Fruit fly (Drosophila melanogaster) whole organism, adult: ENCODE measurements around the gene CG42780.

Experiments used
- CG11617 ChIP-seq: fragments of 200-800 bp; sonication (Bioruptor generic); optimal IDR thresholded peaks from 2 replicates; lab custom pipeline; 2017; ENCODE audit warnings: mild to moderate bottlenecking, missing biosample characterization, missing genetic modification reagents, missing genetic modification characterization
- CG12768 ChIP-seq: fragments of 200-800 bp; sonication (Bioruptor generic); optimal IDR thresholded peaks from 2 replicates; lab custom pipeline; 2017; ENCODE audit warnings: missing biosample characterization, missing genetic modification characterization, mild to moderate bottlenecking, moderate library complexity, missing genetic modification reagents
- CG14711 ChIP-seq: fragments of 200-800 bp; sonication (Bioruptor generic); optimal IDR thresholded peaks from 2 replicates; lab custom pipeline; 2018; ENCODE audit warnings: missing biosample characterization, mild to moderate bottlenecking, missing genetic modification characterization, moderate library complexity
- CG1620 ChIP-seq: fragments of 200-800 bp; sonication (Bioruptor generic); optimal IDR thresholded peaks from 2 replicates; lab custom pipeline; 2016; ENCODE audit warnings: missing biosample characterization, missing genetic modification characterization
- CG33017 ChIP-seq: fragments of 200-800 bp; sonication (Bioruptor generic); optimal IDR thresholded peaks from 2 replicates; lab custom pipeline; 2018; ENCODE audit warnings: missing biosample characterization, mild to moderate bottlenecking, missing genetic modification characterization, moderate library complexity
- CG5204 ChIP-seq: fragments of 200-800 bp; sonication (Bioruptor generic); optimal IDR thresholded peaks from 2 replicates; lab custom pipeline; 2016; ENCODE audit warnings: missing biosample characterization, missing genetic modification characterization
- CG7045 ChIP-seq: fragments of 200-800 bp; sonication (Bioruptor generic); optimal IDR thresholded peaks from 2 replicates; lab custom pipeline; 2017; ENCODE audit warnings: missing biosample characterization, mild to moderate bottlenecking, missing genetic modification characterization
- CG7101 ChIP-seq: fragments of 200-800 bp; sonication (Bioruptor generic); optimal IDR thresholded peaks from 2 replicates; lab custom pipeline; 2018; ENCODE audit warnings: missing biosample characterization, mild to moderate bottlenecking, missing genetic modification characterization, moderate library complexity
- Clk ChIP-seq: fragments of 200-800 bp; sonication (Bioruptor generic); optimal IDR thresholded peaks from 2 replicates; lab custom pipeline; 2017; ENCODE audit warnings: missing biosample characterization, missing genetic modification characterization
- Crg-1 ChIP-seq: fragments of 200-800 bp; sonication (Bioruptor generic); optimal IDR thresholded peaks from 2 replicates; lab custom pipeline; 2016; ENCODE audit warnings: missing biosample characterization, missing genetic modification characterization
- Hr96 ChIP-seq: fragments of 200-800 bp; sonication (Bioruptor generic); optimal IDR thresholded peaks from 2 replicates; lab custom pipeline; 2016; ENCODE audit warnings: missing biosample characterization, missing genetic modification characterization
- Mnt ChIP-seq: fragments of 200-800 bp; sonication (Bioruptor generic); optimal IDR thresholded peaks from 2 replicates; lab custom pipeline; 2016; ENCODE audit warnings: missing biosample characterization, mild to moderate bottlenecking, missing genetic modification characterization
- bab1 ChIP-seq: fragments of 200-800 bp; sonication (Bioruptor generic); optimal IDR thresholded peaks from 3 replicates; lab custom pipeline; 2019; ENCODE audit warnings: missing biosample characterization, mild to moderate bottlenecking, missing genetic modification characterization, moderate library complexity
- cic ChIP-seq: fragments of 200-800 bp; sonication (Bioruptor generic); optimal IDR thresholded peaks from 2 replicates; lab custom pipeline; 2017; ENCODE audit warnings: missing biosample characterization, mild to moderate bottlenecking, missing genetic modification characterization, moderate library complexity
- cnc ChIP-seq, 2 experiments: fragments of >200 bp; optimal IDR thresholded peaks; 2 replicates each; lab custom pipeline; 2017
- kay ChIP-seq: fragments of 200-800 bp; sonication (Bioruptor generic); peaks from one replicate; lab custom pipeline; 2016; ENCODE audit warnings: missing biosample characterization, missing genetic modification characterization, borderline replicate concordance
- ovo ChIP-seq: fragments of 200-800 bp; sonication (Bioruptor generic); optimal IDR thresholded peaks from 2 replicates; lab custom pipeline; 2016; ENCODE audit warnings: missing biosample characterization, missing genetic modification characterization
- pad ChIP-seq: fragments of 200-800 bp; sonication (Bioruptor generic); optimal IDR thresholded peaks from 3 replicates; lab custom pipeline; 2017; ENCODE audit warnings: missing biosample characterization, missing genetic modification characterization, mild to moderate bottlenecking, moderate library complexity, missing genetic modification reagents
- tj ChIP-seq: fragments of 200-800 bp; sonication (Bioruptor generic); optimal IDR thresholded peaks from 3 replicates; lab custom pipeline; 2017; ENCODE audit warnings: missing biosample characterization, mild to moderate bottlenecking, missing genetic modification characterization, moderate library complexity
- toe ChIP-seq: fragments of 200-800 bp; sonication (Bioruptor generic); optimal IDR thresholded peaks from 2 replicates; lab custom pipeline; 2016; ENCODE audit warnings: missing biosample characterization, missing genetic modification characterization

Gene CG42780

DNA sequence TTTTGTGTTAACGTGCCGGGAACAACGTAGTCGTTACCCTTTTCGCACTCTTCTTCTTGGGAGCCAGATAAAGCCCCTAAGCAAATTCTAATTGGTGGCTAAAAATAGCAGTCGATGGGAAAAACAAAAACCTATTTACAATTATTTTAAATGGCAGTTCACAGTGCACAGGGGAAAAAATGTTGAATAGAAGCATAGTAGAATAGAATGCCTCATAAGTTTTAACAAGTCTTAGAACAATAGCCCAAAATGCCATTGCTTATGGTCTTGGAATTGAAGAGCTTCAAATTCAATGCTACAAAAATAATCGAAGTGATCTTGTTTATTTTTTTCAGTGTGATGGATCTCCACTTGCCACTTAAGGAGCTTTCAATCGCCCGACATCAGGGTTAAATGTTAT is 502 bp upstream of the CG42780 start:
- TF ChIP-seq pad (GFP tag; lab: Kevin White, UChicago) (no peak), Mnt (GFP tag; lab: Kevin White, UChicago) (no peak), Clk (GFP tag; lab: Kevin White, UChicago) (no peak), CG12768 (GFP tag; lab: Kevin White, UChicago) (no peak), CG5204 (GFP tag; lab: Kevin White, UChicago) (no peak)

dm6 chrX:7328746-7329145 is 3.2 kb downstream of the CG42780 start, which contains the start of gene Acsf3:
Gene Acsf3 (plus strand): TSS chrX:7329046.
- TF ChIP-seq CG14711 (tag; lab: Kevin White, UChicago) (no peak), CG1620 (GFP tag; lab: Kevin White, UChicago) (no peak), CG7045 (no peak), toe (GFP tag; lab: Kevin White, UChicago) (no peak), CG7101 (tag; lab: Kevin White, UChicago) (no peak), Clk (GFP tag; lab: Kevin White, UChicago) (no peak), pad (GFP tag; lab: Kevin White, UChicago) (no peak), cnc (optimal IDR thresholded peaks at IDR 0.05; lab: Kevin White, UChicago) (no peak), Hr96 (GFP tag; lab: Kevin White, UChicago) (no peak), Mnt (GFP tag; lab: Kevin White, UChicago) (no peak), CG33017 (tag; lab: Kevin White, UChicago) (no peak), bab1 (GFP tag; lab: Kevin White, UChicago) (no peak)

DNA sequence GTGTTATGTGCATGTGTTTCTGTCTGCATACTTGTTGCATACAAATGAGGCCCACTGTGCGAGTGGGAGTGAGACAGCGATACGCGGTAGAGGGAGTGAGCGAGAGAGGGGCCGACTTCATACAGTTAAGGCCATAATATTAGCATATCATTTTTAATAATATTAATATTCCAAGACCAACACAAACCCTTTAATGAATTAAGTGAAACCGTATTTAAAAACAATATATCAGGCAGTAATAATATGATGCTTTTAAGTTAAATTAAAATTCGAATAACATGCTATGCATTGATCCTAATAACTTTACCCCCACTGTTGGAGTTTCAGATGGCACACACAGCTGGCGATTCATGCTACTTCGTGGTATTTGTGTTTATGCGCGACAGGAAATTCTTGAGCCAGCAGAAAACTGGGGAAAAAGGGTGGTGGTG is 7.2 kb downstream of the CG42780 start:
- peak; percentile 93 for TF ChIP-seq tj (GFP tag; lab: Kevin White, UChicago)
- no peak for TF ChIP-seq kay (GFP tag; lab: Kevin White, UChicago)
- TF ChIP-seq CG33017 (tag; lab: Kevin White, UChicago): peak; percentile 88
- no peak for TF ChIP-seq cic (GFP tag; lab: Kevin White, UChicago)
- TF ChIP-seq CG7045: peak; percentile 72
- peak; percentile 49 for TF ChIP-seq Mnt (GFP tag; lab: Kevin White, UChicago)
- TF ChIP-seq toe (GFP tag; lab: Kevin White, UChicago): peak; percentile 34
- peak; percentile 6 for TF ChIP-seq Clk (GFP tag; lab: Kevin White, UChicago)
- peak; percentile 93 for TF ChIP-seq CG7101 (tag; lab: Kevin White, UChicago)
- TF ChIP-seq bab1 (GFP tag; lab: Kevin White, UChicago): peak; percentile 98
- TF ChIP-seq Crg-1: peak; percentile 51
- TF ChIP-seq CG14711 (tag; lab: Kevin White, UChicago): peak; percentile 89
- peak; percentile 47 for TF ChIP-seq CG5204 (GFP tag; lab: Kevin White, UChicago)
- TF ChIP-seq CG11617 (GFP tag; lab: Kevin White, UChicago): peak; percentile 77
- TF ChIP-seq pad (GFP tag; lab: Kevin White, UChicago): peak; percentile 75
- peak; percentile 67 for TF ChIP-seq Hr96 (GFP tag; lab: Kevin White, UChicago)
- peak; percentile 58 for TF ChIP-seq CG1620 (GFP tag; lab: Kevin White, UChicago)
- TF ChIP-seq cnc (optimal IDR thresholded peaks at IDR 0.05; lab: Kevin White, UChicago): no peak
- peak; percentile 2 for TF ChIP-seq ovo (GFP tag; lab: Kevin White, UChicago)
- TF ChIP-seq CG12768 (GFP tag; lab: Kevin White, UChicago): peak; percentile 34

- no peak for TF ChIP-seq Mnt (GFP tag; lab: Kevin White, UChicago)
- no peak for TF ChIP-seq pad (GFP tag; lab: Kevin White, UChicago)
- no peak for TF ChIP-seq CG12768 (GFP tag; lab: Kevin White, UChicago)
- TF ChIP-seq CG14711 (tag; lab: Kevin White, UChicago): peak; percentile 44
- TF ChIP-seq cic (GFP tag; lab: Kevin White, UChicago): no peak
- TF ChIP-seq tj (GFP tag; lab: Kevin White, UChicago): peak; percentile 69
- peak; percentile 2 for TF ChIP-seq CG7101 (tag; lab: Kevin White, UChicago)
- no peak for TF ChIP-seq bab1 (GFP tag; lab: Kevin White, UChicago)
- no peak for TF ChIP-seq CG11617 (GFP tag; lab: Kevin White, UChicago)
- TF ChIP-seq cnc (optimal IDR thresholded peaks at IDR 0.05; lab: Kevin White, UChicago): no peak
- no peak for TF ChIP-seq Hr96 (GFP tag; lab: Kevin White, UChicago)
- peak; percentile 19 for TF ChIP-seq toe (GFP tag; lab: Kevin White, UChicago)
- TF ChIP-seq CG1620 (GFP tag; lab: Kevin White, UChicago): peak; percentile 36
- no peak for TF ChIP-seq kay (GFP tag; lab: Kevin White, UChicago)
- TF ChIP-seq Crg-1: peak; percentile 3
- no peak for TF ChIP-seq Clk (GFP tag; lab: Kevin White, UChicago)
- TF ChIP-seq CG5204 (GFP tag; lab: Kevin White, UChicago): no peak
- no peak for TF ChIP-seq CG33017 (tag; lab: Kevin White, UChicago)
- no peak for TF ChIP-seq CG7045
- no peak for TF ChIP-seq ovo (GFP tag; lab: Kevin White, UChicago)
These were observed 8.1 kb downstream of the CG42780 start, which contains the start of the genes Atg5 and Dok for dm6 chrX:7323649-7324511. Gene Atg5 (minus strand): TSS chrX:7323770. Gene Dok (plus strand): TSS chrX:7324214.

DNA sequence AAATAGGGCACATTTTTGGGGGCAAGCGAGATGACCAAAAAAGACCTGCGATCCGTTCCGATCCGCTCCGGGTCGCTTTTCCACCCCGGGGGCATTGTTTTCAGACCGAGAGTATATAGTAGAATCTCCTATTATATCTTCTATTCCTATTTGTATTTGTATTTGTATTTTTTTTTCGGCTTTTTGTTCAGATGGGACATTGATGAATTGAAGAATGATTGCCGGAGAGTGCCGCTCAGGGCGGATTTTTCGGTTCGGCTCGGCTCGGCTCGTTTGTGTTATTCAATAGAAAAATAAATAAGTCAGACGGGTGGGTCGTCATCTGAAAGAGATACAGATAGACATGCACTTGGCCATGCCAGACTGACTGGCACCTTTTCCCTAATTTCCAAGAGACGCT is 10.2 kb downstream of the CG42780 start:
- TF ChIP-seq CG1620 (GFP tag; lab: Kevin White, UChicago): no peak
- TF ChIP-seq Mnt (GFP tag; lab: Kevin White, UChicago): no peak
- no peak for TF ChIP-seq Crg-1
- no peak for TF ChIP-seq Hr96 (GFP tag; lab: Kevin White, UChicago)
- TF ChIP-seq CG5204 (GFP tag; lab: Kevin White, UChicago): no peak
